Fruit fly (Drosophila melanogaster) ovary, adult (tissue): Measurements from ENCODE around the gene CG9917.

Source experiments
- CG17801 ChIP-seq: fragments of 200-800 bp; optimal IDR thresholded peaks from 2 replicates; lab custom pipeline; 2019; ENCODE audit warnings: missing biosample characterization, mild to moderate bottlenecking, missing genetic modification characterization, moderate library complexity; ENCODE audit not compliant: partially characterized antibody

The CG9917 gene

dm6 chrX:16320197-16320921, 2.7 kb downstream of the CG9917 start, which contains the start of gene Cyp1:
Gene Cyp1 (minus strand): TSS chrX:16320370.
- peak; percentile 31 for TF ChIP-seq CG17801

dm6 chrX:16319558-16319924, 3.5 kb downstream of the CG9917 start:
- no peak for TF ChIP-seq CG17801

dm6 chrX:16318858-16319557, 4.0 kb downstream of the CG9917 start:
- peak; percentile 63 for TF ChIP-seq CG17801

- peak; percentile 64 for TF ChIP-seq CG17801
Observed at dm6 chrX:16313078-16313875, 9.8 kb downstream of the CG9917 start, which contains the start of the genes CG9915 and SWIP. Gene CG9915 (minus strand): TSS chrX:16313138. Gene SWIP (plus strand): TSS chrX:16313709.

- TF ChIP-seq CG17801 = peak; percentile 30
Observed at dm6 chrX:16309764-16310163, 13.3 kb downstream of the CG9917 start.

dm6 chrX:16308953-16309352, 14.1 kb downstream of the CG9917 start:
- peak; percentile 25 for TF ChIP-seq CG17801

dm6 chrX:16308310-16308918, 14.6 kb downstream of the CG9917 start, which contains the start of gene Had1:
Gene Had1 (minus strand): TSS chrX:16308667.
- no peak for TF ChIP-seq CG17801

dm6 chrX:16303636-16304035, 19.4 kb downstream of the CG9917 start, which contains the start of gene CG3679:
Gene CG3679 (plus strand): TSS chrX:16303870.
- TF ChIP-seq CG17801 = no peak

dm6 chrX:16297618-16298017, 25.4 kb downstream of the CG9917 start, which contains the start of gene ERp44:
Gene ERp44 (minus strand): TSS chrX:16297718.
- TF ChIP-seq CG17801 = no peak

dm6 chrX:16296423-16297292, 26.4 kb downstream of the CG9917 start, which contains the start of gene CG3632:
Gene CG3632 (plus strand): TSS chrX:16296671.
- TF ChIP-seq CG17801 = peak; percentile 75

dm6 chrX:16292646-16293045, 30.4 kb downstream of the CG9917 start:
- no peak for TF ChIP-seq CG17801

- no peak for TF ChIP-seq CG17801
Observed at dm6 chrX:16288999-16289398, 34.0 kb downstream of the CG9917 start.

dm6 chrX:16288492-16288964, 34.5 kb downstream of the CG9917 start, which contains the start of the genes CG32576 and caz:
Gene CG32576 (minus strand): TSS chrX:16288533.
Gene caz (plus strand): TSS chrX:16288810.
- peak; percentile 45 for TF ChIP-seq CG17801

dm6 chrX:16286083-16286666, 36.9 kb downstream of the CG9917 start, which contains the start of gene UQCR-14:
Gene UQCR-14 (plus strand): TSS chrX:16286288.
- TF ChIP-seq CG17801 = peak; percentile 78
